Fruit fly (Drosophila melanogaster) whole organism, adult: ENCODE results near the gene CG13471.

Experiments
- CG11617 ChIP-seq: fragments of 200-800 bp; sonication (Bioruptor generic); optimal IDR thresholded peaks from 2 replicates; lab custom pipeline; 2017; ENCODE audit warnings: mild to moderate bottlenecking, missing biosample characterization, missing genetic modification reagents, missing genetic modification characterization
- CG12768 ChIP-seq: fragments of 200-800 bp; sonication (Bioruptor generic); optimal IDR thresholded peaks from 2 replicates; lab custom pipeline; 2017; ENCODE audit warnings: missing biosample characterization, missing genetic modification characterization, mild to moderate bottlenecking, moderate library complexity, missing genetic modification reagents
- CG14711 ChIP-seq: fragments of 200-800 bp; sonication (Bioruptor generic); optimal IDR thresholded peaks from 2 replicates; lab custom pipeline; 2018; ENCODE audit warnings: missing biosample characterization, mild to moderate bottlenecking, missing genetic modification characterization, moderate library complexity
- CG1620 ChIP-seq: fragments of 200-800 bp; sonication (Bioruptor generic); optimal IDR thresholded peaks from 2 replicates; lab custom pipeline; 2016; ENCODE audit warnings: missing biosample characterization, missing genetic modification characterization
- CG33017 ChIP-seq: fragments of 200-800 bp; sonication (Bioruptor generic); optimal IDR thresholded peaks from 2 replicates; lab custom pipeline; 2018; ENCODE audit warnings: missing biosample characterization, mild to moderate bottlenecking, missing genetic modification characterization, moderate library complexity
- CG5204 ChIP-seq: fragments of 200-800 bp; sonication (Bioruptor generic); optimal IDR thresholded peaks from 2 replicates; lab custom pipeline; 2016; ENCODE audit warnings: missing biosample characterization, missing genetic modification characterization
- CG7045 ChIP-seq: fragments of 200-800 bp; sonication (Bioruptor generic); optimal IDR thresholded peaks from 2 replicates; lab custom pipeline; 2017; ENCODE audit warnings: missing biosample characterization, mild to moderate bottlenecking, missing genetic modification characterization
- CG7101 ChIP-seq: fragments of 200-800 bp; sonication (Bioruptor generic); optimal IDR thresholded peaks from 2 replicates; lab custom pipeline; 2018; ENCODE audit warnings: missing biosample characterization, mild to moderate bottlenecking, missing genetic modification characterization, moderate library complexity
- Clk ChIP-seq: fragments of 200-800 bp; sonication (Bioruptor generic); optimal IDR thresholded peaks from 2 replicates; lab custom pipeline; 2017; ENCODE audit warnings: missing biosample characterization, missing genetic modification characterization
- Crg-1 ChIP-seq: fragments of 200-800 bp; sonication (Bioruptor generic); optimal IDR thresholded peaks from 2 replicates; lab custom pipeline; 2016; ENCODE audit warnings: missing biosample characterization, missing genetic modification characterization
- Hr96 ChIP-seq: fragments of 200-800 bp; sonication (Bioruptor generic); optimal IDR thresholded peaks from 2 replicates; lab custom pipeline; 2016; ENCODE audit warnings: missing biosample characterization, missing genetic modification characterization
- Mnt ChIP-seq: fragments of 200-800 bp; sonication (Bioruptor generic); optimal IDR thresholded peaks from 2 replicates; lab custom pipeline; 2016; ENCODE audit warnings: missing biosample characterization, mild to moderate bottlenecking, missing genetic modification characterization
- bab1 ChIP-seq: fragments of 200-800 bp; sonication (Bioruptor generic); optimal IDR thresholded peaks from 3 replicates; lab custom pipeline; 2019; ENCODE audit warnings: missing biosample characterization, mild to moderate bottlenecking, missing genetic modification characterization, moderate library complexity
- cic ChIP-seq: fragments of 200-800 bp; sonication (Bioruptor generic); optimal IDR thresholded peaks from 2 replicates; lab custom pipeline; 2017; ENCODE audit warnings: missing biosample characterization, mild to moderate bottlenecking, missing genetic modification characterization, moderate library complexity
- cnc ChIP-seq, 2 experiments: fragments of >200 bp; optimal IDR thresholded peaks; 2 replicates each; lab custom pipeline; 2017
- kay ChIP-seq: fragments of 200-800 bp; sonication (Bioruptor generic); peaks from one replicate; lab custom pipeline; 2016; ENCODE audit warnings: missing biosample characterization, missing genetic modification characterization, borderline replicate concordance
- ovo ChIP-seq: fragments of 200-800 bp; sonication (Bioruptor generic); optimal IDR thresholded peaks from 2 replicates; lab custom pipeline; 2016; ENCODE audit warnings: missing biosample characterization, missing genetic modification characterization
- pad ChIP-seq: fragments of 200-800 bp; sonication (Bioruptor generic); optimal IDR thresholded peaks from 3 replicates; lab custom pipeline; 2017; ENCODE audit warnings: missing biosample characterization, missing genetic modification characterization, mild to moderate bottlenecking, moderate library complexity, missing genetic modification reagents
- tj ChIP-seq: fragments of 200-800 bp; sonication (Bioruptor generic); optimal IDR thresholded peaks from 3 replicates; lab custom pipeline; 2017; ENCODE audit warnings: missing biosample characterization, mild to moderate bottlenecking, missing genetic modification characterization, moderate library complexity
- toe ChIP-seq: fragments of 200-800 bp; sonication (Bioruptor generic); optimal IDR thresholded peaks from 2 replicates; lab custom pipeline; 2016; ENCODE audit warnings: missing biosample characterization, missing genetic modification characterization

The CG13471 gene

DNA sequence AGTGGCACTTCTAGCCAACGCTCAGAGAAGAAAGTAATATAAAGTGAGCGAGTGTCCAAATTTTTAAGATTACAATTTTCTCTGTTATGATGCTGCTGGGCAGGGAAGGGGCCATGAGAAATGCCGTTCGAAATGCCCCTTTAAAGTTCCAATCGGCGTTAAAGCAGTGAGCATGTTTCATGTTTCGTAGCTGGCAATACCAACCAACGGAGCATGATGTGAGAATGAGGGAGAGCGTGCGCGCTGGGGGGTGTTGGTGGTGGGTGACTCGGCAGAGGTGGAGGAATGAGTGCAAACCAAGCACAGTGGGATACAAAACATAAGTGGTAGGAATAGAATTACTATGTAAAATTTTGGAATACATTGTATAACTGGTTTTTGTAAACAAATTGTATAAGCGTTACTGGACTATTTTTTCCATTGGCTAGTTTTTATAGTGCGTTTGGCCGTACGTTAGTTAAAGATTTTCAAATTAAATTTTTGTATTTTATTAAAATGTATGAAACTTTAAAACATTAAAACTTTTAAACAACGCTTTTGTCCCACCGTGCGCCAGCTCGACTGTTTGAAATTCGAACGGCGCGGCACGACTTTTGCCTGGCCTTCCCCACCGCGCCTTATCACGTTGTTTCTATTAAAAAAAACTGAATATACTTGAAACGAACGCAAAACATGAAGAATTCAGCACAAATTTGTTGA is 25.9 kb upstream of the CG13471 start:
- peak; percentile 100 for TF ChIP-seq CG11617 (GFP tag; lab: Kevin White, UChicago)
- peak; percentile 95 for TF ChIP-seq Mnt
- TF ChIP-seq CG1620 = peak; percentile 99
- peak; percentile 97 for TF ChIP-seq cic
- peak; percentile 73 to 80 for TF ChIP-seq cnc (optimal IDR thresholded peaks at IDR 0.05; lab: Kevin White, UChicago)
- peak; percentile 100 for TF ChIP-seq CG7045 (GFP tag; lab: Kevin White, UChicago)
- TF ChIP-seq CG33017 (tag; lab: Kevin White, UChicago) = peak; percentile 100
- TF ChIP-seq tj (GFP tag; lab: Kevin White, UChicago) = peak; percentile 97
- TF ChIP-seq Clk = peak; percentile 100
- peak; percentile 100 for TF ChIP-seq toe (GFP tag; lab: Kevin White, UChicago)
- TF ChIP-seq CG5204 = peak; percentile 100
- TF ChIP-seq kay (GFP tag; lab: Kevin White, UChicago) = peak; percentile 99
- peak; percentile 99 for TF ChIP-seq Crg-1 (GFP tag; lab: Kevin White, UChicago)
- TF ChIP-seq CG12768 (GFP tag; lab: Kevin White, UChicago) = peak; percentile 100
- TF ChIP-seq pad (GFP tag; lab: Kevin White, UChicago) = peak; percentile 99
- TF ChIP-seq Hr96 (GFP tag; lab: Kevin White, UChicago) = peak; percentile 99
- peak; percentile 99 for TF ChIP-seq ovo
- TF ChIP-seq CG7101 (tag; lab: Kevin White, UChicago) = peak; percentile 100
- TF ChIP-seq CG14711 (tag; lab: Kevin White, UChicago) = peak; percentile 98
- TF ChIP-seq bab1 (GFP tag; lab: Kevin White, UChicago) = peak; percentile 99

DNA sequence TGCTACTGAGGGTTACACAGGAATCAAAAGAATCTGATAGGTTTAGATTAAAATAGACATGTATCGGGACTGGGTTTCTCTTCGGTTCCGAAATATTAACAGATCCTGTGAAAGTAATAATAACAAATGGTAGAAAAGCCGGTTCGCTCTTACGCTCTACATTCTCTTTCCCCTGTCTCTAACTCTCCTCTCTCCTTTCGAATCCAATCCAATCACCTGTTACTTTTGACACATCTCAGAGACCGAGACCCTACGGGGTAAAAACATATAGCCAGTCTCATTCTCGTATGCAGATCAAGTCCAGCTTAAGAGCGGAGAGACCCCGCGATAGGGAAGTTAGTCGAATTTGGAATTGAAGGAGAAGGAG is 25.4 kb upstream of the CG13471 start:
- no peak for TF ChIP-seq Clk

DNA sequence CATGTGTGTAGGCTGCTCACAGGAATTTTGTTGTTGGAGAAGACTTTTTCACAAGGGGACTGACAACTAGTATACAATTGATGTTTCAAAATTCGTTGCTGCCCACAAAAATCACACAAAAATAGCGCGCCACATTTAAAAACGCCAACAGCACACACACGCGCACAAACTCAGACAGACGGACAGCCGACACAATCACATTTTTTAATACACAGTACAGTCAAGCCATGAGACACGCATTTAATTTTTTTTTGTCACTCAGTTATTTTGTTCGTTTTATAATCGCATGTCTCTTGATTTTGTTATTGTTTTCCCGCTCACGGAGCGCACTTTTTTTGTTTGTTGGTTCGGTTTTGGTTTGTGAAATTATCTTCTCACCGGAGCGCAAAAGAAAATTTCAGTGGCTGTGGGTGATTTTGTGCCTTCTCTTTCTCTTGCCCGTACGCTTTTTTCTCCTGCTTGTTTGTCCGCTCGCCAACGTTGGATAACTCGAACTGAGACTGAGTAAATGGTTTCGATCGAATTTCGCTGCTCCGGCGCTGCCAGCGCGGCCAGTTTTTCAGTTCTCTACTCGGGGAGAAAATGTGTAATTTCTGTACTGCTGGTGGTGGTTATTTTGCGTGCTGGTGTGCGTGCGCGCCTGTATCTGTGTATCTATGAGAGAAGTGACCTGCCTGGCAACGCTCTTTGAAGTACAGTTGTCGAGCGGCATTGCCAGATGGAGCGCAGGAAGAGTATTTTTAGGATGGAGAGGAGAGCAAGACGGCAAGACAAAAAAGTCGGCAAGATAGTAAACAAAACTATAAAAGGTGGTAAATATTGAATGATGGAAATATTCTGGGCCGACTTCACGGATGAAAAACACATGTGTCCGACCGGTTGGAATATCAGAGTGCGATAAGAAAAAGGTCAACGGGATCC is 24.4 kb upstream of the CG13471 start, which contains the start of gene CG42507:
Gene CG42507, minus strand, starts transcription at position 499 of the 921 bp plus-strand sequence.
- TF ChIP-seq bab1 (GFP tag; lab: Kevin White, UChicago) (peak; percentile 56), Crg-1 (GFP tag; lab: Kevin White, UChicago) (peak; percentile 67), cic (peak; percentile 81), CG1620 (peak; percentile 35), kay (GFP tag; lab: Kevin White, UChicago) (peak; percentile 14), CG14711 (tag; lab: Kevin White, UChicago) (peak; percentile 45), Mnt (peak; percentile 71), ovo (peak; percentile 75), Hr96 (GFP tag; lab: Kevin White, UChicago) (peak; percentile 64), CG7045 (GFP tag; lab: Kevin White, UChicago) (peak; percentile 4), Clk (peak; percentile 55), tj (GFP tag; lab: Kevin White, UChicago) (no peak), CG12768 (GFP tag; lab: Kevin White, UChicago) (peak; percentile 34), CG5204 (no peak), toe (GFP tag; lab: Kevin White, UChicago) (no peak), CG11617 (GFP tag; lab: Kevin White, UChicago) (no peak), pad (GFP tag; lab: Kevin White, UChicago) (peak; percentile 80), cnc (optimal IDR thresholded peaks at IDR 0.05; lab: Kevin White, UChicago) (no peak), CG33017 (tag; lab: Kevin White, UChicago) (peak; percentile 64), CG7101 (tag; lab: Kevin White, UChicago) (peak; percentile 62)

DNA sequence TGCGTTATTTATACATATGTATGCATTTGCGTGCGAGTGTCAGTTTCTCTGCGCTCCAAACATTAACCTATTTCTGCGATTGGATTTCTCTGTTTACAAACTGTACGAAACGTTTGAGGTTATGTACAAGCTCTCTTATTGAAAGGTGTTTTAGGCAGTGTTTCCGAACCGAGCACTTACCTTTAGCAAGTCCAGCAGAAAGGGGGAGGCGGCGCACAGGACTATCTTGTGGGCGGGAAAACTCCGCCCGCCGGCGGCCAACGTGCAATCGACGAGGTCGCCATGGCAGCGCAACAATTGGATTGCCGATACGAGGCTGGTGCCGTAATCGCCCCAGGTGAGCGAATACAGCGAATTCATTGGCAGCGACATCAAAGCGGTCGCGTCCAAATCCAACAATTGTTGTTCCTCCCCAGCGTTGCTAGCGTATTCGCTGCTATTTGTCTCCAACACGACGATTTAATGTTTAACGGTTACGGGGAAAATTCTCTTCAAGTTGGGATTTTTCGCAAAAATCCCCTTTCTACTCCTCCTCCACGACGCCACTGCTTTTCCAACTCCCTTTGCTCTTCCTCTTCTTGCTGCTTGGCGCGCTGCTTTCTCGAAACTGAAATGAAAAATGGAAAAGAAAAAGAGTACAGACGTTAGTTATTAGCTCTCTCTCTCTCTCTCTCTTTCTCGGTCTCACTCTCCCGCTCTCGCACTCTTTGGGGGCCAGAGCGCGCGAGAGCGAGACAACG is 23.6 kb upstream of the CG13471 start:
- TF ChIP-seq bab1 (GFP tag; lab: Kevin White, UChicago) = peak; percentile 76
- TF ChIP-seq CG33017 (tag; lab: Kevin White, UChicago) = peak; percentile 67
- peak; percentile 64 for TF ChIP-seq cic
- TF ChIP-seq CG14711 (tag; lab: Kevin White, UChicago) = peak; percentile 74
- TF ChIP-seq Hr96 (GFP tag; lab: Kevin White, UChicago) = peak; percentile 88
- TF ChIP-seq ovo = peak; percentile 59
- TF ChIP-seq CG12768 (GFP tag; lab: Kevin White, UChicago) = peak; percentile 88
- no peak for TF ChIP-seq cnc (optimal IDR thresholded peaks at IDR 0.05; lab: Kevin White, UChicago)
- peak; percentile 87 for TF ChIP-seq CG11617 (GFP tag; lab: Kevin White, UChicago)
- peak; percentile 78 for TF ChIP-seq Crg-1 (GFP tag; lab: Kevin White, UChicago)
- TF ChIP-seq CG1620 = peak; percentile 65
- peak; percentile 53 for TF ChIP-seq Mnt
- peak; percentile 86 for TF ChIP-seq Clk
- peak; percentile 92 for TF ChIP-seq kay (GFP tag; lab: Kevin White, UChicago)
- TF ChIP-seq pad (GFP tag; lab: Kevin White, UChicago) = peak; percentile 78
- peak; percentile 88 for TF ChIP-seq CG7101 (tag; lab: Kevin White, UChicago)
- TF ChIP-seq tj (GFP tag; lab: Kevin White, UChicago) = peak; percentile 63
- peak; percentile 84 for TF ChIP-seq toe (GFP tag; lab: Kevin White, UChicago)
- TF ChIP-seq CG5204 = peak; percentile 90
- peak; percentile 94 for TF ChIP-seq CG7045 (GFP tag; lab: Kevin White, UChicago)
